Fruit fly (Drosophila melanogaster) whole organism, embryonic: Measurements from ENCODE around the gene Adgf-C.

Source experiments
- Atf-2 ChIP-seq: fragments of 200-800 bp; sonication (Bioruptor generic); optimal IDR thresholded peaks from 2 replicates; lab custom pipeline; 2016; ENCODE audit warnings: missing biosample characterization, missing genetic modification characterization
- Atf6 ChIP-seq: fragments of 200-800 bp; sonication (Bioruptor generic); IDR thresholded peaks from 2 replicates; pipeline ENCODE4 v1.3.6; 2022; ENCODE audit warnings: missing biosample characterization, missing genetic modification characterization
- B-H1 ChIP-seq: fragments of 200-800 bp; sonication (Bioruptor generic); IDR thresholded peaks from 3 replicates; pipeline ENCODE4 v1.3.6; 2022; ENCODE audit warnings: missing biosample characterization, missing genetic modification characterization
- CG10209 ChIP-seq: fragments of 200-800 bp; sonication (Bioruptor generic); optimal IDR thresholded peaks from 3 replicates; lab custom pipeline; 2017; ENCODE audit warnings: missing biosample characterization, mild to moderate bottlenecking, missing genetic modification characterization, missing genetic modification reagents
- CG11085 ChIP-seq: fragments of 200-800 bp; sonication (Bioruptor generic); IDR thresholded peaks from 2 replicates; pipeline ENCODE4 v1.3.6; 2022; ENCODE audit warnings: missing biosample characterization, missing genetic modification characterization
- CG11723 ChIP-seq: fragments of 200-800 bp; sonication (Bioruptor generic); optimal IDR thresholded peaks from 2 replicates; lab custom pipeline; 2017; ENCODE audit warnings: missing biosample characterization, mild to moderate bottlenecking, missing genetic modification characterization
- CG13775 ChIP-seq: fragments of 200-800 bp; sonication (Bioruptor generic); optimal IDR thresholded peaks from 3 replicates; lab custom pipeline; 2017; ENCODE audit warnings: missing biosample characterization, mild to moderate bottlenecking, missing genetic modification characterization
- CG14441 ChIP-seq: fragments of 200-800 bp; sonication (Bioruptor generic); IDR thresholded peaks from 2 replicates; pipeline ENCODE4 v1.3.6; 2022; ENCODE audit warnings: missing biosample characterization, missing genetic modification characterization
- CG14667 ChIP-seq: fragments of 200-800 bp; sonication (Bioruptor generic); IDR thresholded peaks from 2 replicates; pipeline ENCODE4 v1.3.6; 2022; ENCODE audit warnings: missing biosample characterization, missing genetic modification characterization
- CG18011 ChIP-seq: fragments of 200-800 bp; sonication (Bioruptor generic); optimal IDR thresholded peaks from 2 replicates; lab custom pipeline; 2017; ENCODE audit warnings: missing biosample characterization, missing genetic modification characterization, mild to moderate bottlenecking, moderate library complexity, missing genotype
- CG3163 ChIP-seq: fragments of 200-800 bp; sonication (Bioruptor generic); optimal IDR thresholded peaks from 3 replicates; lab custom pipeline; 2016; ENCODE audit warnings: missing biosample characterization, missing genetic modification characterization
- CG3838 ChIP-seq: fragments of 200-800 bp; sonication (Bioruptor generic); optimal IDR thresholded peaks from 3 replicates; lab custom pipeline; 2016; ENCODE audit warnings: missing biosample characterization, missing genetic modification characterization
- CG4424 ChIP-seq: fragments of 200-800 bp; sonication (Bioruptor generic); optimal IDR thresholded peaks from 3 replicates; lab custom pipeline; 2016; ENCODE audit warnings: missing biosample characterization, missing genetic modification characterization
- CG4820 ChIP-seq: fragments of 200-800 bp; sonication (Bioruptor generic); optimal IDR thresholded peaks from 3 replicates; lab custom pipeline; 2016; ENCODE audit warnings: missing biosample characterization, missing genetic modification characterization
- CG6683 ChIP-seq: fragments of 200-800 bp; sonication (Bioruptor generic); optimal IDR thresholded peaks from 2 replicates; lab custom pipeline; 2017; ENCODE audit warnings: missing biosample characterization, mild to moderate bottlenecking, missing genetic modification characterization, missing genetic modification reagents
- CG7556 ChIP-seq: fragments of 200-800 bp; sonication (Bioruptor generic); optimal IDR thresholded peaks from 2 replicates; lab custom pipeline; 2017; ENCODE audit warnings: missing biosample characterization, mild to moderate bottlenecking, missing genetic modification characterization
- CG7786 ChIP-seq: fragments of 200-800 bp; sonication (Bioruptor generic); optimal IDR thresholded peaks from 2 replicates; lab custom pipeline; 2016; ENCODE audit warnings: missing biosample characterization, missing genetic modification characterization
- CG9797 ChIP-seq: fragments of 200-800 bp; sonication (Bioruptor generic); optimal IDR thresholded peaks from 3 replicates; lab custom pipeline; 2018; ENCODE audit warnings: missing biosample characterization, mild to moderate bottlenecking, missing genetic modification characterization
- CHES-1-like ChIP-seq: fragments of 200-800 bp; sonication (Bioruptor generic); optimal IDR thresholded peaks from 2 replicates; lab custom pipeline; 2016; ENCODE audit warnings: missing biosample characterization, missing genetic modification characterization
- H15 ChIP-seq: fragments of 200-800 bp; sonication (Bioruptor generic); IDR thresholded peaks from 3 replicates; pipeline ENCODE4 v1.3.6; 2022; ENCODE audit warnings: missing biosample characterization, missing genetic modification characterization
- HLH54F ChIP-seq: fragments of 200-800 bp; sonication (Bioruptor generic); optimal IDR thresholded peaks from 3 replicates; lab custom pipeline; 2016; ENCODE audit warnings: missing biosample characterization, missing genetic modification characterization
- Hmx ChIP-seq: fragments of 200-800 bp; sonication (Bioruptor generic); optimal IDR thresholded peaks from 2 replicates; lab custom pipeline; 2016; ENCODE audit warnings: missing biosample characterization, missing genetic modification characterization
- Hr51 ChIP-seq, 2 experiments: fragments of 200-800 bp; sonication (Bioruptor generic); optimal IDR thresholded peaks; 2 replicates in 1 of 2; 3 replicates in 1 of 2; lab custom pipeline; 2016 to 2018; ENCODE audit warnings: missing biosample characterization in 2 of 2, missing genetic modification characterization in 2 of 2, mild to moderate bottlenecking in 1 of 2, moderate library complexity in 1 of 2
- Kr ChIP-seq: fragments of 200-800 bp; sonication (Bioruptor generic); optimal IDR thresholded peaks from 2 replicates; lab custom pipeline; 2017; ENCODE audit warnings: missing biosample characterization, mild to moderate bottlenecking, missing genetic modification characterization
- MBD-R2 ChIP-seq: fragments of 200-800 bp; sonication (Bioruptor generic); IDR thresholded peaks from 2 replicates; pipeline ENCODE4 v1.3.6; 2022; ENCODE audit warnings: missing biosample characterization, missing genetic modification characterization
- MTF-1 ChIP-seq: fragments of 200-800 bp; sonication (Bioruptor generic); optimal IDR thresholded peaks from 2 replicates; lab custom pipeline; 2018; ENCODE audit warnings: missing biosample characterization, mild to moderate bottlenecking, missing genetic modification characterization, borderline replicate concordance
- NC2α ChIP-seq: fragments of 200-800 bp; sonication (Bioruptor generic); optimal IDR thresholded peaks from 2 replicates; lab custom pipeline; 2016; ENCODE audit warnings: missing biosample characterization, missing genetic modification characterization
- Ptx1 ChIP-seq: fragments of 200-800 bp; sonication (Bioruptor generic); IDR thresholded peaks from 2 replicates; pipeline ENCODE4 v1.3.6; 2022; ENCODE audit warnings: missing biosample characterization, missing genetic modification characterization
- Scr ChIP-seq: fragments of 200-800 bp; sonication (Bioruptor generic); IDR thresholded peaks from 2 replicates; pipeline ENCODE4 v1.3.6; 2022; ENCODE audit warnings: missing biosample characterization, missing genetic modification characterization; ENCODE audit not compliant: partially characterized antibody
- bbx ChIP-seq: fragments of 200-800 bp; sonication (Bioruptor generic); IDR thresholded peaks from 2 replicates; pipeline ENCODE4 v1.3.6; 2022; ENCODE audit warnings: missing biosample characterization, missing genetic modification characterization; ENCODE audit not compliant: partially characterized antibody
- cad ChIP-seq: fragments of >200 bp; optimal IDR thresholded peaks from 2 replicates; lab custom pipeline; 2017; ENCODE audit warnings: missing biosample characterization, missing genetic modification characterization
- dan ChIP-seq: fragments of 200-800 bp; sonication (Bioruptor generic); IDR thresholded peaks from 2 replicates; pipeline ENCODE4 v1.3.6; 2022; ENCODE audit warnings: missing biosample characterization, missing genetic modification characterization
- eve ChIP-seq, 2 experiments: fragments of >200 bp; optimal IDR thresholded peaks; 2 replicates each; lab custom pipeline; 2017; ENCODE audit warnings: missing biosample characterization in 2 of 2, missing genetic modification characterization in 2 of 2
- exex ChIP-seq: fragments of 200-800 bp; sonication (Bioruptor generic); optimal IDR thresholded peaks from 4 replicates; lab custom pipeline; 2018; ENCODE audit warnings: missing biosample characterization, mild to moderate bottlenecking, missing genetic modification characterization, moderate library complexity
- gcm2 ChIP-seq: fragments of 200-800 bp; sonication (Bioruptor generic); optimal IDR thresholded peaks from 2 replicates; lab custom pipeline; 2016; ENCODE audit warnings: missing biosample characterization, missing genetic modification characterization
- gfzf ChIP-seq: fragments of 200-800 bp; sonication (Bioruptor generic); optimal IDR thresholded peaks from 2 replicates; lab custom pipeline; 2016; ENCODE audit warnings: missing biosample characterization, mild to moderate bottlenecking, missing genetic modification characterization, moderate library complexity
- h ChIP-seq: fragments of >200 bp; optimal IDR thresholded peaks from 2 replicates; lab custom pipeline; 2017
- insv ChIP-seq, 2 experiments: fragments of 200-800 bp; sonication (Bioruptor generic); optimal IDR thresholded peaks; 3 replicates each; lab custom pipeline; 2016 to 2018; ENCODE audit warnings: missing biosample characterization in 2 of 2, missing genetic modification characterization in 2 of 2
- lola ChIP-seq, 3 experiments: fragments of >200 bp in 2 of 3; fragments of 200-800 bp in 1 of 3; sonication (Bioruptor generic) in 1 of 3; optimal IDR thresholded peaks; 2 replicates each; lab custom pipeline; 2017 to 2019; ENCODE audit warnings: missing biosample characterization in 3 of 3, missing genetic modification characterization in 3 of 3, mild to moderate bottlenecking in 1 of 3, moderate library complexity in 1 of 3
- nerfin-2 ChIP-seq: fragments of 200-800 bp; sonication (Bioruptor generic); IDR thresholded peaks from 2 replicates; pipeline ENCODE4 v1.3.6; 2022; ENCODE audit warnings: missing biosample characterization, missing genetic modification characterization; ENCODE audit not compliant: partially characterized antibody
- nom ChIP-seq: fragments of 200-800 bp; sonication (Bioruptor generic); optimal IDR thresholded peaks from 2 replicates; lab custom pipeline; 2017; ENCODE audit warnings: missing biosample characterization, missing genetic modification characterization, mild to moderate bottlenecking, moderate library complexity, missing genetic modification reagents
- odd ChIP-seq: fragments of 200-800 bp; sonication (Bioruptor generic); optimal IDR thresholded peaks from 2 replicates; lab custom pipeline; 2017; ENCODE audit warnings: missing biosample characterization, mild to moderate bottlenecking, missing genetic modification characterization
- pros ChIP-seq: fragments of 200-800 bp; sonication (Bioruptor generic); optimal IDR thresholded peaks from 3 replicates; lab custom pipeline; 2019; ENCODE audit warnings: missing biosample characterization, mild to moderate bottlenecking, missing genetic modification characterization, moderate library complexity
- salm ChIP-seq: fragments of 200-800 bp; sonication (Bioruptor generic); optimal IDR thresholded peaks from 2 replicates; lab custom pipeline; 2018; ENCODE audit warnings: missing biosample characterization, mild to moderate bottlenecking, missing genetic modification characterization
- sima ChIP-seq: fragments of 200-800 bp; sonication (Bioruptor generic); optimal IDR thresholded peaks from 2 replicates; lab custom pipeline; 2016; ENCODE audit warnings: missing biosample characterization, missing genetic modification characterization
- sqz ChIP-seq: fragments of 200-800 bp; sonication (Bioruptor generic); optimal IDR thresholded peaks from 3 replicates; lab custom pipeline; 2018; ENCODE audit warnings: missing biosample characterization, mild to moderate bottlenecking, missing genetic modification characterization
- toy ChIP-seq: fragments of 200-800 bp; sonication (Bioruptor generic); IDR thresholded peaks from 2 replicates; pipeline ENCODE4 v1.3.6; 2022; ENCODE audit warnings: missing biosample characterization, missing genetic modification characterization
- wdn ChIP-seq: fragments of 200-800 bp; sonication (Bioruptor generic); IDR thresholded peaks from 2 replicates; pipeline ENCODE4 v1.3.6; 2022; ENCODE audit warnings: missing biosample characterization, missing genetic modification characterization

The Adgf-C gene

DNA sequence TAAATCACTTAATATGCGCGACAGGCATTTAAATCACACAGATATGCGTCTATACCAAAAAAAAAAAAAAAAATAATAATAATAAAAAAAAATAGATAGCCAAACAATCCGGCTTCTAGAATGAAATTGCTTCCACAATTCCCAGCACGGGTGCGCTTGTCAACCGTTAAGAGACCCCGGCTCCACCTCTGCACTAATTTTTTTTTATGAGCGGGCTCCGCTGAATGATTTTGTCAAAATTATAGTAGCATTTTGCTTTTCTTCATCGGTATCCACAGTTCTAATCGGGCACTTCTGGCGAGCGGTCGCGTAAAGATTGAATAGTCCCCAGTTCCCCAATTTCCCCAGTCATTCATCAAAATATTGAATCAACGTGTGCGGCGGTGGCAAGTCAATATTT lies at the start of gene Adgf-C:
Gene Adgf-C (plus strand): TSS at position 301 of the 400 bp plus-strand sequence.
- TF ChIP-seq Ptx1 (GFP tag; lab: Robert Waterston, UW) (no peak), H15 (GFP tag; lab: Robert Waterston, UW) (no peak), Hmx (no peak), odd (GFP tag; lab: Kevin White, UChicago) (no peak), CG14441 (GFP tag; lab: Robert Waterston, UW) (no peak), Scr (GFP tag; lab: Robert Waterston, UW) (no peak), CG4424 (GFP tag; lab: Kevin White, UChicago) (no peak), MTF-1 (no peak), sima (GFP tag; lab: Kevin White, UChicago) (no peak), wdn (GFP tag; lab: Robert Waterston, UW) (no peak), Kr (no peak), toy (GFP tag; lab: Robert Waterston, UW) (no peak), HLH54F (GFP tag; lab: Kevin White, UChicago) (no peak)

DNA sequence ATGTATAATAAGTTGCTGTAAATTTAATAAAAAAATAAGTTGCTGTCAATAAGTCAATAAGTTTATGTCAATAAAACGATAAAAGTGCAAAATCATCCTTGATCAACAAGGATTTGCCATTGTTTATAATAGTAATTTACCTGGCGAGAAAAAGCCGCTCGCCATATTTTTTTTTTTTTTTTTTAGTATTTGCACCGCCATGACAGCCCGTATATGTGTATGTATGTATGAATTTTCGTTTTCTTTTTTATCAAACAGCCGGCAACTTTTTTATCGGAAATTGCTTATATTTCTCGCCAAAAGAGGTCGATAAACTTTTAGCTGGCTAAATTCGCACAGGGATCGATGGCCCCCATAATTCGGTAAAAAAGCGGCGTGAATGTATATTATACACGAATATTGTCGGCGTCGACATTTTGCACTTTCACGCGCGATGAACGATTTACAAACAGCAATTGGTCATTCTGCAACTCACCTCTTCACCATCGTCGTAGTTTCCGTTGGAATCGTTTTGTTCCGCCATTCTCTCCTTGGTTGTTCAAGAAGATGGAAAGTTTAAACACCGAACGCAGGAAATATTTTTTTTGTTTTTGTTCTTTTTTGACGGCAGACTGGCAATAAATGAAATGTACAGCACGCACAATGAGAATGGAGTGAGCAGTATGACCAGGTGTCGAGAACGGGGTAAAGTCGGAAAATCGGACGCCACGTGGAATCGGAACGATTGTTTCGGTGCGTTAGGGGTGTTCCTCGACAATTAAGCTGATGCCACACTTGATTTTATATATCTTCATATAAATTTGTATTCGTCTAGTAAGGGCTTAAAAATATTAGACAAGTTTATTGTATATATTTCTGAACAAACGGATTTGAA lies 46.5 kb upstream of the Adgf-C start, which contains the start of gene Hrb87F:
Gene Hrb87F (minus strand): TSS at position 667 of the 874 bp plus-strand sequence.
- TF ChIP-seq nerfin-2 (GFP tag; lab: Robert Waterston, UW) (no peak), Hr51 (GFP tag; optimal IDR thresholded peaks at IDR 0.05; lab: Kevin White, UChicago) (no peak), CG4820 (GFP tag; lab: Kevin White, UChicago) (no peak), sqz (GFP tag; lab: Kevin White, UChicago) (peak; percentile 80), bbx (GFP tag; lab: Robert Waterston, UW) (0 out of 2 replicates have a peak, but pooled peaks have one; percentile 9), dan (GFP tag; lab: Robert Waterston, UW) (no peak), gcm2 (GFP tag; lab: Kevin White, UChicago) (no peak), CG18011 (peak; percentile 92), Atf-2 (no peak), pros (GFP tag; lab: Kevin White, UChicago) (no peak), h (no peak), eve (GFP tag; optimal IDR thresholded peaks at IDR 0.05; lab: Kevin White, UChicago) (no peak), CG11085 (0 out of 2 replicates have a peak, but pooled peaks have one; percentile 38), CG9797 (peak; percentile 57), CG3838 (no peak), CG11723 (GFP tag; lab: Kevin White, UChicago) (no peak), CG7556 (GFP tag; lab: Kevin White, UChicago) (no peak), salm (no peak), CG10209 (GFP tag; lab: Kevin White, UChicago) (no peak), HLH54F (GFP tag; lab: Kevin White, UChicago) (no peak), CG6683 (GFP tag; lab: Kevin White, UChicago) (no peak), CG14667 (GFP tag; lab: Robert Waterston, UW) (no peak), lola (GFP tag; optimal IDR thresholded peaks at IDR 0.05; lab: Kevin White, UChicago) (no peak), gfzf (GFP tag; lab: Kevin White, UChicago) (peak; percentile 60), CG3163 (GFP tag; lab: Kevin White, UChicago) (no peak), CG7786 (no peak), CHES-1-like (GFP tag; lab: Kevin White, UChicago) (peak; percentile 21), insv (GFP tag; optimal IDR thresholded peaks at IDR 0.05; lab: Kevin White, UChicago) (no peak), Scr (GFP tag; lab: Robert Waterston, UW) (peak; percentile 19; the same call in 1 of the 2 replicates), Atf6 (GFP tag; lab: Robert Waterston, UW) (no peak), cad (GFP tag; lab: Kevin White, UChicago) (peak; percentile 15), NC2α (no peak), MBD-R2 (GFP tag; lab: Robert Waterston, UW) (peak; percentile 28; the same call in 1 of the 2 replicates), nom (GFP tag; lab: Kevin White, UChicago) (peak; percentile 49), B-H1 (no peak), exex (tag; lab: Kevin White, UChicago) (no peak), CG13775 (no peak)
